Worm (Caenorhabditis elegans) whole organism, L4/young adult: ENCODE data around the gene F59E12.15.
A peak's percentile ranks its signal among the peaks of the same experiment; 100 is the strongest.

Experiments
- W03F9.2 ChIP-seq: fragments of 150-350 bp; optimal IDR thresholded peaks from 2 replicates; lab custom pipeline; 2014; ENCODE audit warnings: missing biosample characterization, missing genetic modification characterization
- dao-5 ChIP-seq: sonication (generic microtip); optimal IDR thresholded peaks from 2 replicates; lab custom pipeline; 2016; ENCODE audit warnings: missing genotype, missing genetic modification characterization, moderate library complexity, missing compliant biosample characterization
- him-1 ChIP-seq: sonication (generic microtip); optimal IDR thresholded peaks from 2 replicates; lab custom pipeline; 2016; ENCODE audit warnings: missing genotype, missing genetic modification reagents, missing genetic modification characterization, missing compliant biosample characterization

The F59E12.15 gene

ce11 chrII:5607756-5608155 lies 20.4 kb downstream of the F59E12.15 start, which contains the start of gene C17G10.7:
TSS of gene C17G10.7 (minus strand) at chrII:5607856.
- no peak for TF ChIP-seq W03F9.2
- TF ChIP-seq him-1 (tag; lab: Kevin White, UChicago): no peak
- no peak for TF ChIP-seq dao-5 (tag; lab: Kevin White, UChicago)

ce11 chrII:5605538-5605945 lies 22.6 kb downstream of the F59E12.15 start:
- no peak for TF ChIP-seq dao-5 (tag; lab: Kevin White, UChicago)
- TF ChIP-seq him-1 (tag; lab: Kevin White, UChicago): no peak
- TF ChIP-seq W03F9.2: no peak

ce11 chrII:5604441-5604840 lies 23.7 kb downstream of the F59E12.15 start:
- no peak for TF ChIP-seq dao-5 (tag; lab: Kevin White, UChicago)
- no peak for TF ChIP-seq him-1 (tag; lab: Kevin White, UChicago)
- no peak for TF ChIP-seq W03F9.2

ce11 chrII:5603194-5603593 lies 25.0 kb downstream of the F59E12.15 start, which contains the start of gene C17G10.6:
TSS of gene C17G10.6 (minus strand) at chrII:5603294.
- TF ChIP-seq W03F9.2: no peak
- no peak for TF ChIP-seq him-1 (tag; lab: Kevin White, UChicago)
- no peak for TF ChIP-seq dao-5 (tag; lab: Kevin White, UChicago)

ce11 chrII:5599326-5600044 lies 28.7 kb downstream of the F59E12.15 start, which contains the start of gene C17G10.10:
TSS of gene C17G10.10 (minus strand) at chrII:5599376.
- no peak for TF ChIP-seq dao-5 (tag; lab: Kevin White, UChicago)
- TF ChIP-seq W03F9.2: peak; percentile 32

- TF ChIP-seq him-1 (tag; lab: Kevin White, UChicago) (no peak), dao-5 (tag; lab: Kevin White, UChicago) (no peak), W03F9.2 (no peak)
These were observed 31.9 kb downstream of the F59E12.15 start, which contains the start of gene C17G10.1 for ce11 chrII:5596247-5596646. TSS of gene C17G10.1 (plus strand) at chrII:5596547.

ce11 chrII:5594210-5594764 lies 33.9 kb downstream of the F59E12.15 start, which contains the start of gene ttc-4:
TSS of gene ttc-4 (plus strand) at chrII:5594714.
- peak; percentile 57 for TF ChIP-seq W03F9.2
- TF ChIP-seq dao-5 (tag; lab: Kevin White, UChicago): no peak
- no peak for TF ChIP-seq him-1 (tag; lab: Kevin White, UChicago)

- TF ChIP-seq W03F9.2: peak; percentile 57
- TF ChIP-seq dao-5 (tag; lab: Kevin White, UChicago): no peak
- no peak for TF ChIP-seq him-1 (tag; lab: Kevin White, UChicago)
These were observed 34.7 kb downstream of the F59E12.15 start, which contains the start of gene cdc-14 for ce11 chrII:5593377-5593932. TSS of gene cdc-14 (minus strand) at chrII:5593427.

ce11 chrII:5592857-5593256 lies 35.3 kb downstream of the F59E12.15 start:
- no peak for TF ChIP-seq W03F9.2
- no peak for TF ChIP-seq him-1 (tag; lab: Kevin White, UChicago)
- TF ChIP-seq dao-5 (tag; lab: Kevin White, UChicago): no peak

- TF ChIP-seq W03F9.2 (no peak), him-1 (tag; lab: Kevin White, UChicago) (no peak), dao-5 (tag; lab: Kevin White, UChicago) (no peak)
These were observed 36.6 kb downstream of the F59E12.15 start for ce11 chrII:5591558-5591957.

- TF ChIP-seq him-1 (tag; lab: Kevin White, UChicago) (no peak), dao-5 (tag; lab: Kevin White, UChicago) (no peak), W03F9.2 (no peak)
These were observed 38.5 kb downstream of the F59E12.15 start, which contains the start of gene C17G10.13 for ce11 chrII:5589690-5590089. TSS of gene C17G10.13 (minus strand) at chrII:5589790.

ce11 chrII:5587794-5588193 lies 40.4 kb downstream of the F59E12.15 start:
- TF ChIP-seq him-1 (tag; lab: Kevin White, UChicago) (no peak), W03F9.2 (no peak), dao-5 (tag; lab: Kevin White, UChicago) (no peak)

ce11 chrII:5585788-5586187 lies 42.4 kb downstream of the F59E12.15 start, which contains the start of gene lys-8:
TSS of gene lys-8 (plus strand) at chrII:5586178.
- TF ChIP-seq W03F9.2 (no peak), him-1 (tag; lab: Kevin White, UChicago) (no peak), dao-5 (tag; lab: Kevin White, UChicago) (no peak)

- no peak for TF ChIP-seq dao-5 (tag; lab: Kevin White, UChicago)
- no peak for TF ChIP-seq W03F9.2
- TF ChIP-seq him-1 (tag; lab: Kevin White, UChicago): no peak
These were observed 45.9 kb downstream of the F59E12.15 start, which contains the start of gene T25E4.2 for ce11 chrII:5582309-5582708. TSS of gene T25E4.2 (minus strand) at chrII:5582409.
